In the genomic region with DNA sequence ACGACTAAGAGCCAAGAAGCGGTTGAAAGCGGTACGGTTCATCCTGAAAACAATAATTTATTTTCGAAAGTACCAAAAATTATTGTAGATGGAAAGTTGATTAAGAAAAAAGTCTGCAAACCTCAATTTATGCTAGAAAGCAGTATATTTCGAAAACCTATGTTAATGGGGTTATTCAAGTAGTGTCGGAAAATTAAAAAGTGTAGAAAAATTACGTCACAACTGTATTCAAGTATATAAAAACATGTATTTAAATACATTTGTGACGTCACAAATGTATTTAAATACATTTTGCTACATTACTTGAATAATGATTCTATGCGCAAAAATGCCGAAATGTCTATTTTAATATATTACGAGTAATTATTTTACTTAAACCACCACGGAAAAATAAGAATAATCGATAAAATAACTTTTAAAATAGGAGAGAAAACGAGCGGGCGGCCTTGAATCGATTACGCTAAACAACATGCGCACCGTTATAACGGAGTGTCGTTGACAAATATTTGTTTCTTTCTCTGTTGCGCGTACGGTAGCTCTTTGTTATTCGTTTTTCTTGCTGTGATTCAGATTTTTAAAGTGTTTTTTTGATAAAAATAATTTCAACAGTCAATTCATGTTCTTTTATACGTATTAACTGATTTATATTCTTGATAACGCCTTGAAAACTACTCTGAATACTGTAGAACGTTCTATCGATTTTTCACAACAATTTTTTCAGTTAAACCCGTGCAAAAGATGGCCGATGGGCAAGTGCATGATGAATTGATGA, we compare ENCODE assay signal across 7 worm cellular contexts.
A peak's percentile ranks its signal among the peaks of the same experiment; 100 is the strongest.
TF ChIP-seq lines count a peak whose summit lies in the region.

A gene (minus strand): TSS at position 51 of the 772 bp plus-strand sequence.
A gene (plus strand): TSS at position 722 of the 772 bp plus-strand sequence.

TF ChIP-seq in whole organism, L1 larva, 84 proteins besides CTCF, POLR2A, EP300 and RAD21 (continues in another document):
- TF ChIP-seq blmp-1 (tag; optimal IDR thresholded peaks at IDR 0.05; lab: Kevin White, UChicago) (peak; percentile 57), ceh-88 (GFP tag; IDR thresholded peaks at IDR 0.05; lab: Robert Waterston, UW) (no peak), isw-1 (GFP tag; IDR thresholded peaks at IDR 0.05; lab: Robert Waterston, UW) (no peak), tlp-1 (tag; optimal IDR thresholded peaks at IDR 0.05; lab: Kevin White, UChicago) (no peak), ztf-11 (tag; optimal IDR thresholded peaks at IDR 0.05; lab: Kevin White, UChicago) (no peak), mef-2 (tag; optimal IDR thresholded peaks at IDR 0.05; lab: Kevin White, UChicago) (no peak), tbx-2 (tag; optimal IDR thresholded peaks at IDR 0.05; lab: Kevin White, UChicago) (no peak), nhr-47 (tag; optimal IDR thresholded peaks at IDR 0.05; lab: Kevin White, UChicago) (peak; percentile 31), unc-30 (tag; optimal IDR thresholded peaks at IDR 0.05; lab: Kevin White, UChicago) (no peak), elt-3 (tag; optimal IDR thresholded peaks at IDR 0.05; lab: Kevin White, UChicago) (peak in 1 of 6 experiments; percentile 5), sup-37 (GFP tag; optimal IDR thresholded peaks at IDR 0.05; lab: Kevin White, UChicago) (no peak), dpl-1 (GFP tag; optimal IDR thresholded peaks at IDR 0.05; lab: Kevin White, UChicago) (peak in 2 of 3 experiments; percentile 27 to 43)

TF ChIP-seq in whole organism, L2 larva, 48 proteins besides CTCF, POLR2A, EP300 and RAD21:
- TF ChIP-seq C34F6.9 (tag; optimal IDR thresholded peaks at IDR 0.05; lab: Kevin White, UChicago) (peak; percentile 63), snpc-4 (tag; optimal IDR thresholded peaks at IDR 0.05; lab: Kevin White, UChicago) (no peak), zag-1 (tag; optimal IDR thresholded peaks at IDR 0.05; lab: Kevin White, UChicago) (no peak), ceh-82 (tag; optimal IDR thresholded peaks at IDR 0.05; lab: Kevin White, UChicago) (no peak), lin-13 (GFP tag; optimal IDR thresholded peaks at IDR 0.05; lab: Kevin White, UChicago) (no peak), crh-2 (tag; optimal IDR thresholded peaks at IDR 0.05; lab: Kevin White, UChicago) (peak; percentile 23), lin-39 (tag; optimal IDR thresholded peaks at IDR 0.05; lab: Kevin White, UChicago) (no peak), nhr-129 (tag; optimal IDR thresholded peaks at IDR 0.05; lab: Kevin White, UChicago) (peak; percentile 4), nhr-11 (tag; optimal IDR thresholded peaks at IDR 0.05; lab: Kevin White, UChicago) (no peak), unc-55 (GFP tag; optimal IDR thresholded peaks at IDR 0.05; lab: Kevin White, UChicago) (peak; percentile 69), lsy-2 (tag; optimal IDR thresholded peaks at IDR 0.05; lab: Kevin White, UChicago) (peak in 1 of 2 experiments; percentile 70)

TF ChIP-seq in whole organism, L3 larva, 47 proteins besides CTCF, POLR2A, EP300 and RAD21:
- peak; percentile 64 for TF ChIP-seq nhr-25 (tag; optimal IDR thresholded peaks at IDR 0.05; lab: Kevin White, UChicago)
- TF ChIP-seq nfya-1 (tag; optimal IDR thresholded peaks at IDR 0.05; lab: Kevin White, UChicago; ENCODE audit: insufficient read depth) = peak; percentile 50
- TF ChIP-seq R02D3.7 (tag; optimal IDR thresholded peaks at IDR 0.05; lab: Kevin White, UChicago) = no peak
- no peak for TF ChIP-seq aly-2 (tag; optimal IDR thresholded peaks at IDR 0.05; lab: Kevin White, UChicago)
- peak; percentile 54 for TF ChIP-seq snpc-4 (tag; optimal IDR thresholded peaks at IDR 0.05; lab: Kevin White, UChicago)
- TF ChIP-seq lin-15B (tag; optimal IDR thresholded peaks at IDR 0.05; lab: Kevin White, UChicago) = peak; percentile 39
- TF ChIP-seq elt-2 (tag; optimal IDR thresholded peaks at IDR 0.05; lab: Kevin White, UChicago) = peak; percentile 19
- TF ChIP-seq pha-4 (tag; optimal IDR thresholded peaks at IDR 0.05; lab: Kevin White, UChicago) = peak; percentile 62
- no peak for TF ChIP-seq ceh-9 (tag; optimal IDR thresholded peaks at IDR 0.05; lab: Kevin White, UChicago)
- TF ChIP-seq nhr-23 (tag; optimal IDR thresholded peaks at IDR 0.05; lab: Kevin White, UChicago) = peak; percentile 13
- peak; percentile 66 for TF ChIP-seq ceh-28 (tag; optimal IDR thresholded peaks at IDR 0.05; lab: Kevin White, UChicago)

TF ChIP-seq in whole organism, L4 larva, 104 proteins besides CTCF, POLR2A, EP300 and RAD21 (continues in another document):
- peak; percentile 24 for TF ChIP-seq ama-1 (optimal IDR thresholded peaks at IDR 0.05; lab: Kevin White, UChicago)
- TF ChIP-seq hlh-30 (tag; optimal IDR thresholded peaks at IDR 0.05; lab: Kevin White, UChicago; ENCODE audit: insufficient read depth) = peak; percentile 1
- no peak for TF ChIP-seq fkh-10 (GFP tag; optimal IDR thresholded peaks at IDR 0.05; lab: Kevin White, UChicago)
- no peak for TF ChIP-seq zip-11 (GFP tag; IDR thresholded peaks at IDR 0.05; lab: Robert Waterston, UW)
- no peak for TF ChIP-seq ctbp-1 (GFP tag; IDR thresholded peaks at IDR 0.05; lab: Robert Waterston, UW)
- no peak for TF ChIP-seq set-16 (GFP tag; IDR thresholded peaks at IDR 0.05; lab: Robert Waterston, UW)
- TF ChIP-seq F26F4.8 (GFP tag; conservative IDR thresholded peaks at IDR 0.05; lab: Robert Waterston, UW) = no peak
- no peak for TF ChIP-seq pha-4 (GFP tag; IDR thresholded peaks at IDR 0.05; lab: Robert Waterston, UW)
- peak; percentile 43 for TF ChIP-seq pha-4 (tag; optimal IDR thresholded peaks at IDR 0.05; lab: Kevin White, UChicago)
- no peak for TF ChIP-seq php-3 (GFP tag; IDR thresholded peaks at IDR 0.05; lab: Robert Waterston, UW)
- no peak for TF ChIP-seq mep-1 (tag; optimal IDR thresholded peaks at IDR 0.05; lab: Kevin White, UChicago)
- no peak for TF ChIP-seq spr-3 (GFP tag; optimal IDR thresholded peaks at IDR 0.05; lab: Kevin White, UChicago)
- peak; percentile 41 for TF ChIP-seq nhr-6 (tag; optimal IDR thresholded peaks at IDR 0.05; lab: Kevin White, UChicago)

TF ChIP-seq in whole organism, late embryonic, 69 proteins besides CTCF, POLR2A, EP300 and RAD21:
- TF ChIP-seq ceh-48 (tag; optimal IDR thresholded peaks at IDR 0.05; lab: Kevin White, UChicago) (peak; percentile 57), hlh-8 (tag; optimal IDR thresholded peaks at IDR 0.05; lab: Kevin White, UChicago) (no peak)

TF ChIP-seq in whole organism, mixed stage, embryonic, 35 proteins besides CTCF, POLR2A, EP300 and RAD21:
- peak; percentile 6 for TF ChIP-seq ceh-39 (tag; optimal IDR thresholded peaks at IDR 0.05; lab: Kevin White, UChicago)
- TF ChIP-seq lsy-2 (tag; optimal IDR thresholded peaks at IDR 0.05; lab: Kevin White, UChicago) = peak; percentile 80
- peak; percentile 26 for TF ChIP-seq elt-1 (tag; optimal IDR thresholded peaks at IDR 0.05; lab: Kevin White, UChicago; ENCODE audit: borderline replicate concordance, insufficient read depth)
- no peak for TF ChIP-seq ceh-43 (GFP tag; optimal IDR thresholded peaks at IDR 0.05; lab: Kevin White, UChicago)
- peak; percentile 92 for TF ChIP-seq zip-8 (tag; optimal IDR thresholded peaks at IDR 0.05; lab: Kevin White, UChicago)
- TF ChIP-seq pha-4 (tag; optimal IDR thresholded peaks at IDR 0.05; lab: Kevin White, UChicago) = peak; percentile 22
- TF ChIP-seq sptf-1 (tag; optimal IDR thresholded peaks at IDR 0.05; lab: Kevin White, UChicago) = no peak
- TF ChIP-seq ces-1 (GFP tag; optimal IDR thresholded peaks at IDR 0.05; lab: Kevin White, UChicago) = peak; percentile 28
TF ChIP-seq in whole organism, mixed stage, embryonic: peak in this region for 6.

TF ChIP-seq in whole organism, young adult, 124 proteins besides CTCF, POLR2A, EP300 and RAD21:
- TF ChIP-seq akir-1 (GFP tag; optimal IDR thresholded peaks at IDR 0.05; lab: Kevin White, UChicago) = no peak
- no peak for TF ChIP-seq attf-6 (GFP tag; IDR thresholded peaks at IDR 0.05; lab: Robert Waterston, UW)
- TF ChIP-seq F23B12.7 (tag; optimal IDR thresholded peaks at IDR 0.05; lab: Kevin White, UChicago; ENCODE audit: insufficient read depth) = peak; percentile 4
- TF ChIP-seq tbp1 (GFP tag; optimal IDR thresholded peaks at IDR 0.05; lab: Kevin White, UChicago) = no peak
- TF ChIP-seq mes-4 (tag; optimal IDR thresholded peaks at IDR 0.05; lab: Kevin White, UChicago) = no peak
- TF ChIP-seq nfya-1 (tag; optimal IDR thresholded peaks at IDR 0.05; lab: Kevin White, UChicago; ENCODE audit: borderline replicate concordance, insufficient read depth) = no peak
- TF ChIP-seq Y79H2A.3 (GFP tag; conservative IDR thresholded peaks at IDR 0.05; lab: Robert Waterston, UW) = no peak
- TF ChIP-seq madf-6 (GFP tag; IDR thresholded peaks at IDR 0.05; lab: Robert Waterston, UW) = no peak
- no peak for TF ChIP-seq ztf-6 (GFP tag; IDR thresholded peaks at IDR 0.05; lab: Robert Waterston, UW)
- TF ChIP-seq attf-3 (GFP tag; conservative IDR thresholded peaks at IDR 0.05; lab: Robert Waterston, UW) = peak; percentile 92
- TF ChIP-seq pbrm-1 (GFP tag; IDR thresholded peaks at IDR 0.05; lab: Robert Waterston, UW) = no peak
